Fruit fly (Drosophila melanogaster) whole organism, embryonic: ENCODE data around the gene CG32625.

Experiments used
- Aef1 ChIP-seq: fragments of 200-800 bp; sonication (Bioruptor generic); IDR thresholded peaks from 3 replicates; pipeline ENCODE4 v1.3.6; 2022; ENCODE audit warnings: missing biosample characterization, missing genetic modification characterization
- CG10209 ChIP-seq: fragments of 200-800 bp; sonication (Bioruptor generic); optimal IDR thresholded peaks from 3 replicates; lab custom pipeline; 2017; ENCODE audit warnings: missing biosample characterization, mild to moderate bottlenecking, missing genetic modification characterization, missing genetic modification reagents
- CG10543 ChIP-seq: fragments of 200-800 bp; sonication (Bioruptor generic); optimal IDR thresholded peaks from 3 replicates; lab custom pipeline; 2017; ENCODE audit warnings: missing biosample characterization, mild to moderate bottlenecking, missing genetic modification characterization, moderate library complexity
- CG10565 ChIP-seq: fragments of 200-800 bp; sonication (Bioruptor generic); optimal IDR thresholded peaks from 3 replicates; lab custom pipeline; 2016; ENCODE audit warnings: missing biosample characterization, mild to moderate bottlenecking, missing genetic modification characterization
- CG12155 ChIP-seq: fragments of 200-800 bp; sonication (Bioruptor generic); optimal IDR thresholded peaks from 3 replicates; lab custom pipeline; 2016; ENCODE audit warnings: missing biosample characterization, missing genetic modification characterization
- CG12769 ChIP-seq: fragments of 200-800 bp; sonication (Bioruptor generic); optimal IDR thresholded peaks from 2 replicates; lab custom pipeline; 2019; ENCODE audit warnings: missing biosample characterization, mild to moderate bottlenecking, missing genetic modification characterization, moderate library complexity
- CG12942 ChIP-seq: fragments of 200-800 bp; sonication (Bioruptor generic); optimal IDR thresholded peaks from 3 replicates; lab custom pipeline; 2016; ENCODE audit warnings: missing biosample characterization, missing genetic modification characterization
- CG13424 ChIP-seq: fragments of 200-800 bp; sonication (Bioruptor generic); optimal IDR thresholded peaks from 2 replicates; lab custom pipeline; 2019; ENCODE audit warnings: missing biosample characterization, mild to moderate bottlenecking, missing genetic modification characterization, moderate library complexity
- CG14050 ChIP-seq: fragments of 200-800 bp; sonication (Bioruptor generic); IDR thresholded peaks from 3 replicates; pipeline ENCODE4 v1.3.6; 2022; ENCODE audit warnings: missing biosample characterization, missing genetic modification characterization
- CG15073 ChIP-seq: fragments of 200-800 bp; sonication (Bioruptor generic); optimal IDR thresholded peaks from 2 replicates; lab custom pipeline; 2016; ENCODE audit warnings: missing biosample characterization, missing genetic modification characterization
- CG15269 ChIP-seq: fragments of 200-800 bp; sonication (Bioruptor generic); optimal IDR thresholded peaks from 2 replicates; lab custom pipeline; 2018; ENCODE audit warnings: missing biosample characterization, mild to moderate bottlenecking, missing genetic modification characterization, moderate library complexity
- CG18262 ChIP-seq: fragments of 200-800 bp; optimal IDR thresholded peaks from 3 replicates; lab custom pipeline; 2019; ENCODE audit warnings: missing biosample characterization, mild to moderate bottlenecking, missing genetic modification characterization, moderate library complexity
- CG2129 ChIP-seq: fragments of 200-800 bp; sonication (Bioruptor generic); IDR thresholded peaks from 2 replicates; pipeline ENCODE4 v1.3.6; 2022; ENCODE audit warnings: missing biosample characterization, missing genetic modification characterization; ENCODE audit not compliant: partially characterized antibody
- CG30431 ChIP-seq: fragments of 200-800 bp; sonication (Bioruptor generic); optimal IDR thresholded peaks from 2 replicates; lab custom pipeline; 2017; ENCODE audit warnings: missing biosample characterization, missing genetic modification characterization
- CG31224 ChIP-seq: fragments of 200-800 bp; sonication (Bioruptor generic); IDR thresholded peaks from 2 replicates; pipeline ENCODE4 v1.3.6; 2022; ENCODE audit warnings: missing biosample characterization, missing genetic modification characterization
- CG6254 ChIP-seq: fragments of 200-800 bp; sonication (Bioruptor generic); optimal IDR thresholded peaks from 3 replicates; lab custom pipeline; 2017; ENCODE audit warnings: mild to moderate bottlenecking, missing biosample characterization, missing genetic modification reagents, missing genetic modification characterization
- CG7987 ChIP-seq: fragments of 200-800 bp; sonication (Bioruptor generic); optimal IDR thresholded peaks from 2 replicates; lab custom pipeline; 2018; ENCODE audit warnings: missing biosample characterization, mild to moderate bottlenecking, missing genetic modification characterization, moderate library complexity
- CG8359 ChIP-seq: fragments of 200-800 bp; sonication (Bioruptor generic); optimal IDR thresholded peaks from 2 replicates; lab custom pipeline; 2017; ENCODE audit warnings: missing biosample characterization, mild to moderate bottlenecking, missing genetic modification characterization, borderline replicate concordance
- Doc3 ChIP-seq: fragments of 200-800 bp; sonication (Bioruptor generic); IDR thresholded peaks from 3 replicates; pipeline ENCODE4 v1.3.6; 2022; ENCODE audit warnings: missing biosample characterization, missing genetic modification characterization; ENCODE audit not compliant: partially characterized antibody
- Eip74EF ChIP-seq, 2 experiments: fragments of 200-800 bp in 1 of 2; fragments of >200 bp in 1 of 2; sonication (Bioruptor generic) in 1 of 2; optimal IDR thresholded peaks; 2 replicates each; lab custom pipeline; 2017 to 2019; ENCODE audit warnings: missing biosample characterization in 2 of 2, missing genetic modification characterization in 2 of 2, mild to moderate bottlenecking in 1 of 2, moderate library complexity in 1 of 2
- HLH4C ChIP-seq: fragments of 200-800 bp; sonication (Bioruptor generic); IDR thresholded peaks from 3 replicates; pipeline ENCODE4 v1.3.6; 2022; ENCODE audit warnings: missing biosample characterization, missing genetic modification characterization; ENCODE audit not compliant: partially characterized antibody
- HmgD ChIP-seq: fragments of 200-800 bp; sonication (Bioruptor generic); optimal IDR thresholded peaks from 3 replicates; lab custom pipeline; 2016; ENCODE audit warnings: missing biosample characterization, missing genetic modification characterization
- NfI ChIP-seq: fragments of 200-800 bp; sonication (Bioruptor generic); optimal IDR thresholded peaks from 3 replicates; lab custom pipeline; 2018; ENCODE audit warnings: missing biosample characterization, mild to moderate bottlenecking, missing genetic modification characterization, moderate library complexity
- Opbp ChIP-seq: fragments of 200-800 bp; sonication (Bioruptor generic); IDR thresholded peaks from 3 replicates; pipeline ENCODE4 v1.3.6; 2022; ENCODE audit warnings: missing biosample characterization, missing genetic modification characterization; ENCODE audit not compliant: partially characterized antibody
- PHDP ChIP-seq: fragments of 200-800 bp; sonication (Bioruptor generic); optimal IDR thresholded peaks from 3 replicates; lab custom pipeline; 2018; ENCODE audit warnings: missing biosample characterization, mild to moderate bottlenecking, missing genetic modification characterization, moderate library complexity
- Pdp1 ChIP-seq, 2 experiments: fragments of 200-800 bp; sonication (Bioruptor generic); optimal IDR thresholded peaks; 3 replicates each; lab custom pipeline; 2016; ENCODE audit warnings: missing biosample characterization in 2 of 2, missing genetic modification characterization in 2 of 2, mild to moderate bottlenecking in 1 of 2, moderate library complexity in 1 of 2
- Ravus ChIP-seq: fragments of 200-800 bp; sonication (Bioruptor generic); IDR thresholded peaks from 2 replicates; pipeline ENCODE4 v1.3.6; 2022; ENCODE audit warnings: missing biosample characterization, missing genetic modification characterization
- Sin3A ChIP-seq: fragments of >200 bp; optimal IDR thresholded peaks from 2 replicates; lab custom pipeline; 2018
- Ssrp ChIP-seq: fragments of 200-800 bp; sonication (Bioruptor generic); optimal IDR thresholded peaks from 2 replicates; lab custom pipeline; 2018; ENCODE audit warnings: missing biosample characterization, mild to moderate bottlenecking, missing genetic modification characterization, moderate library complexity
- al ChIP-seq: fragments of 200-800 bp; sonication (Bioruptor generic); IDR thresholded peaks from 2 replicates; pipeline ENCODE4 v1.3.6; 2022; ENCODE audit warnings: missing biosample characterization, missing genetic modification characterization
- az2 ChIP-seq: fragments of 200-800 bp; sonication (Bioruptor generic); optimal IDR thresholded peaks from 3 replicates; lab custom pipeline; 2016; ENCODE audit warnings: missing biosample characterization, missing genetic modification characterization
- bsh ChIP-seq, 2 experiments: fragments of 200-800 bp; sonication (Bioruptor generic); optimal IDR thresholded peaks; 2 replicates each; lab custom pipeline; 2017 to 2018; ENCODE audit warnings: mild to moderate bottlenecking in 2 of 2, missing biosample characterization in 2 of 2, missing genetic modification characterization in 2 of 2, moderate library complexity in 1 of 2
- caup ChIP-seq: fragments of 200-800 bp; sonication (Bioruptor generic); optimal IDR thresholded peaks from 3 replicates; lab custom pipeline; 2017; ENCODE audit warnings: missing biosample characterization, mild to moderate bottlenecking, missing genetic modification characterization, moderate library complexity; ENCODE audit not compliant: severe bottlenecking
- eyg ChIP-seq: fragments of 200-800 bp; sonication (Bioruptor generic); optimal IDR thresholded peaks from 3 replicates; lab custom pipeline; 2016; ENCODE audit warnings: missing biosample characterization, missing genetic modification characterization
- gce ChIP-seq: fragments of 200-800 bp; sonication (Bioruptor generic); IDR thresholded peaks from 3 replicates; pipeline ENCODE4 v1.3.6; 2022; ENCODE audit warnings: missing biosample characterization, missing genetic modification characterization
- her ChIP-seq: fragments of 200-800 bp; sonication (Bioruptor generic); optimal IDR thresholded peaks from 2 replicates; lab custom pipeline; 2016; ENCODE audit warnings: missing biosample characterization, missing genetic modification characterization
- inv ChIP-seq: fragments of 200-800 bp; sonication (Bioruptor generic); IDR thresholded peaks from 2 replicates; pipeline ENCODE4 v1.3.6; 2022; ENCODE audit warnings: missing biosample characterization, missing genetic modification characterization; ENCODE audit not compliant: partially characterized antibody
- lola ChIP-seq, 3 experiments: fragments of >200 bp in 2 of 3; fragments of 200-800 bp in 1 of 3; sonication (Bioruptor generic) in 1 of 3; optimal IDR thresholded peaks; 2 replicates each; lab custom pipeline; 2017 to 2019; ENCODE audit warnings: missing biosample characterization in 3 of 3, missing genetic modification characterization in 3 of 3, mild to moderate bottlenecking in 1 of 3, moderate library complexity in 1 of 3
- lov ChIP-seq, 2 experiments: fragments of 200-800 bp in 1 of 2; fragments of >200 bp in 1 of 2; sonication (Bioruptor generic) in 1 of 2; IDR thresholded peaks in 1 of 2; optimal IDR thresholded peaks in 1 of 2; 2 replicates in 1 of 2; 3 replicates in 1 of 2; pipeline versions ENCODE4 v1.3.6 to Lab custom; 2017 to 2022; ENCODE audit warnings: missing biosample characterization in 1 of 2, missing genetic modification characterization in 1 of 2
- pb ChIP-seq: fragments of 200-800 bp; sonication (Bioruptor generic); optimal IDR thresholded peaks from 3 replicates; lab custom pipeline; 2016; ENCODE audit warnings: missing biosample characterization, missing genetic modification characterization
- phol ChIP-seq: fragments of 200-800 bp; sonication (Bioruptor generic); optimal IDR thresholded peaks from 3 replicates; lab custom pipeline; 2018; ENCODE audit warnings: missing biosample characterization, mild to moderate bottlenecking, missing genetic modification characterization, moderate library complexity
- prd ChIP-seq, 3 experiments: fragments of >200 bp in 2 of 3; fragments of 200-800 bp in 1 of 3; sonication (Bioruptor generic) in 1 of 3; optimal IDR thresholded peaks in 2 of 3; IDR thresholded peaks in 1 of 3; 2 replicates in 2 of 3; 3 replicates in 1 of 3; pipeline versions ENCODE4 v1.3.6 to Lab custom; 2017 to 2022; ENCODE audit warnings: missing biosample characterization in 1 of 3, missing genetic modification characterization in 1 of 3
- shn ChIP-seq: fragments of 200-800 bp; sonication (Bioruptor generic); optimal IDR thresholded peaks from 3 replicates; lab custom pipeline; 2016; ENCODE audit warnings: missing biosample characterization, missing genetic modification characterization
- slbo ChIP-seq: fragments of 200-800 bp; sonication (Bioruptor generic); IDR thresholded peaks from 2 replicates; pipeline ENCODE4 v1.3.6; 2022; ENCODE audit warnings: missing biosample characterization, missing genetic modification characterization
- stc ChIP-seq: fragments of 200-800 bp; sonication (Bioruptor generic); IDR thresholded peaks from 2 replicates; pipeline ENCODE4 v1.3.6; 2022; ENCODE audit warnings: missing biosample characterization, missing genetic modification characterization
- ttk ChIP-seq: fragments of 200-800 bp; sonication (Bioruptor generic); IDR thresholded peaks from 2 replicates; pipeline ENCODE4 v2.1.2; 2022; ENCODE audit warnings: missing biosample characterization, missing genetic modification characterization

The CG32625 gene

dm6 chrX:13781739-13782502, 25.3 kb upstream of the CG32625 start, which contains the start of the genes CtsB and amrt (continued):
- TF ChIP-seq Doc3 (GFP tag; lab: Robert Waterston, UW) (peak; percentile 56; the same call in 1 of the 3 replicates), CG15073 (GFP tag; lab: Kevin White, UChicago) (no peak), CG10209 (GFP tag; lab: Kevin White, UChicago) (peak; percentile 48), shn (GFP tag; lab: Kevin White, UChicago) (peak; percentile 46), CG14050 (GFP tag; lab: Robert Waterston, UW) (no peak), CG31224 (GFP tag; lab: Robert Waterston, UW) (no peak), Eip74EF (GFP tag; optimal IDR thresholded peaks at IDR 0.05; lab: Kevin White, UChicago) (no peak), Ravus (GFP tag; lab: Robert Waterston, UW) (no peak), inv (GFP tag; lab: Robert Waterston, UW) (peak; percentile 82), phol (tag; lab: Kevin White, UChicago) (peak; percentile 86), ttk (GFP tag; lab: Robert Waterston, UW) (no peak), CG8359 (GFP tag; lab: Kevin White, UChicago) (no peak), CG30431 (no peak), caup (peak; percentile 28), HmgD (GFP tag; lab: Kevin White, UChicago) (peak; percentile 68), az2 (GFP tag; lab: Kevin White, UChicago) (peak; percentile 14), gce (GFP tag; lab: Robert Waterston, UW) (no peak), eyg (GFP tag; lab: Kevin White, UChicago) (peak; percentile 54), CG6254 (no peak), NfI (GFP tag; lab: Kevin White, UChicago) (peak; percentile 44), lola (GFP tag; optimal IDR thresholded peaks at IDR 0.05; lab: Kevin White, UChicago) (peak in 1 of 3 experiments; percentile 42), Pdp1 (GFP tag; optimal IDR thresholded peaks at IDR 0.05; lab: Kevin White, UChicago) (peak; percentile 57 to 61), CG12769 (tag; lab: Kevin White, UChicago) (peak; percentile 59), CG13424 (peak; percentile 59), prd (optimal IDR thresholded peaks at IDR 0.05; lab: Kevin White, UChicago) (no peak), prd (GFP tag; IDR thresholded peaks at IDR 0.05; lab: Robert Waterston, UW) (peak; percentile 52; the same call in 1 of the 3 replicates), CG10565 (GFP tag; lab: Kevin White, UChicago) (no peak), HLH4C (GFP tag; lab: Robert Waterston, UW) (peak; percentile 76), PHDP (peak; percentile 24), al (GFP tag; lab: Robert Waterston, UW) (peak; percentile 47; the same call in 1 of the 2 replicates), Sin3A (lab: Kevin White, UChicago) (peak; percentile 98), CG12155 (GFP tag; lab: Kevin White, UChicago) (peak; percentile 32), her (peak; percentile 37), Aef1 (peak; percentile 41; the same call in 2 of the 3 replicates), Ssrp (peak; percentile 10), CG15269 (tag; lab: Kevin White, UChicago) (no peak), CG7987 (GFP tag; lab: Kevin White, UChicago) (no peak), pb (GFP tag; lab: Kevin White, UChicago) (no peak), CG10543 (peak; percentile 54), lov (optimal IDR thresholded peaks at IDR 0.05; lab: Kevin White, UChicago) (no peak), lov (GFP tag; IDR thresholded peaks at IDR 0.05; lab: Robert Waterston, UW) (no peak), bsh (GFP tag; optimal IDR thresholded peaks at IDR 0.05; lab: Kevin White, UChicago) (peak; percentile 18 to 58), stc (no peak), CG12942 (GFP tag; lab: Kevin White, UChicago) (peak; percentile 10), CG18262 (tag; lab: Kevin White, UChicago) (peak; percentile 29), Opbp (peak; percentile 52; the same call in 1 of the 3 replicates), slbo (GFP tag; lab: Robert Waterston, UW) (peak; percentile 68), CG2129 (peak; percentile 70)
